Worm (Caenorhabditis elegans) whole organism, L4 larva: Measurements from ENCODE around the gene arrd-16.

Experiments
- F10B5.3 ChIP-seq: sonication (generic microtip); optimal IDR thresholded peaks from 2 replicates; lab custom pipeline; 2016; ENCODE audit warnings: mild to moderate bottlenecking, missing genetic modification characterization, missing compliant biosample characterization
- F26F4.8 ChIP-seq: fragments of 200-800 bp; sonication (Bioruptor generic); conservative IDR thresholded peaks from 2 replicates; pipeline ENCODE4 v1.3.6; 2022; ENCODE audit warnings: missing genetic modification characterization, missing compliant biosample characterization
- F37D6.2 ChIP-seq: sonication (generic microtip); optimal IDR thresholded peaks from 2 replicates; lab custom pipeline; 2016; ENCODE audit warnings: mild to moderate bottlenecking, missing genetic modification characterization, missing compliant biosample characterization
- F44E2.7 ChIP-seq: fragments of 200-800 bp; sonication (Bioruptor generic); IDR thresholded peaks from 2 replicates; pipeline ENCODE4 v2.1.2; 2022; ENCODE audit warnings: missing genetic modification characterization, missing compliant biosample characterization
- F49E8.2 ChIP-seq: sonication (generic microtip); optimal IDR thresholded peaks from 2 replicates; lab custom pipeline; 2016; ENCODE audit warnings: missing compliant biosample characterization, mild to moderate bottlenecking, missing genetic modification characterization, borderline replicate concordance
- Y105C5A.15 ChIP-seq: fragments of 200-800 bp; sonication (Bioruptor generic); IDR thresholded peaks from 2 replicates; pipeline ENCODE4 v1.3.6; 2022; ENCODE audit warnings: missing genetic modification characterization, missing compliant biosample characterization
- ZK337.2 ChIP-seq: fragments of 200-800 bp; sonication (Bioruptor generic); IDR thresholded peaks from 2 replicates; pipeline ENCODE4 v1.3.6; 2022; ENCODE audit warnings: missing genetic modification reagents, missing genetic modification characterization, missing compliant biosample characterization
- aha-1 ChIP-seq: fragments of 150-350 bp; peaks from one replicate; lab custom pipeline; 2014; ENCODE audit warnings: missing biosample characterization, missing genetic modification characterization
- aly-2 ChIP-seq: sonication (generic microtip); optimal IDR thresholded peaks from 2 replicates; lab custom pipeline; 2018; ENCODE audit warnings: missing biosample characterization, missing genetic modification characterization
- ama-1 ChIP-seq: fragments of 150-350 bp; optimal IDR thresholded peaks from 2 replicates; lab custom pipeline; 2014; ENCODE audit warnings: inconsistent platforms, mixed read lengths
- ceh-28 ChIP-seq: fragments of 150-350 bp; optimal IDR thresholded peaks from 2 replicates; lab custom pipeline; 2014; ENCODE audit warnings: missing biosample characterization, missing genetic modification reagents, missing genetic modification characterization
- ceh-32 ChIP-seq: sonication (generic microtip); optimal IDR thresholded peaks from 2 replicates; lab custom pipeline; 2016; ENCODE audit warnings: mild to moderate bottlenecking, missing genetic modification characterization, missing compliant biosample characterization; ENCODE audit not compliant: poor library complexity
- ceh-62 ChIP-seq: sonication (generic microtip); optimal IDR thresholded peaks from 2 replicates; lab custom pipeline; 2017; ENCODE audit warnings: missing biosample characterization, missing genetic modification characterization
- ces-1 ChIP-seq: fragments of 150-350 bp; sonication (generic microtip); optimal IDR thresholded peaks from 4 replicates; lab custom pipeline; 2014; ENCODE audit warnings: missing biosample characterization, missing genetic modification reagents, missing genetic modification characterization
- cey-2 ChIP-seq: sonication (generic microtip); optimal IDR thresholded peaks from 3 replicates; lab custom pipeline; 2017; ENCODE audit warnings: missing genetic modification characterization, mild to moderate bottlenecking, missing compliant biosample characterization, antibody characterized with exemption, borderline replicate concordance; ENCODE audit not compliant: insufficient read depth
- daf-16 ChIP-seq, 3 experiments: sonication (generic microtip); optimal IDR thresholded peaks; 2 replicates each; lab custom pipeline; 2016 to 2017; ENCODE audit warnings: missing genetic modification characterization in 3 of 3, missing genetic modification reagents in 3 of 3, mild to moderate bottlenecking in 2 of 3, missing compliant biosample characterization in 2 of 3, missing biosample characterization in 1 of 3, moderate library complexity in 1 of 3
- daf-19 ChIP-seq: fragments of 200-800 bp; sonication (Bioruptor generic); conservative IDR thresholded peaks from 2 replicates; pipeline ENCODE4 v1.3.6; 2022; ENCODE audit warnings: missing genetic modification characterization, missing compliant biosample characterization
- daf-8 ChIP-seq: fragments of 200-800 bp; sonication (Bioruptor generic); IDR thresholded peaks from 2 replicates; pipeline ENCODE4 v1.3.6; 2022; ENCODE audit warnings: missing genetic modification characterization, missing compliant biosample characterization
- dpl-1 ChIP-seq: fragments of 150-350 bp; optimal IDR thresholded peaks from 2 replicates; lab custom pipeline; 2014; ENCODE audit warnings: missing biosample characterization, missing genetic modification reagents, missing genetic modification characterization
- duxl-1 ChIP-seq: sonication (generic microtip); optimal IDR thresholded peaks from 2 replicates; lab custom pipeline; 2016; ENCODE audit warnings: mild to moderate bottlenecking, missing genetic modification characterization, moderate library complexity, missing compliant biosample characterization; ENCODE audit not compliant: poor library complexity
- hlh-11 ChIP-seq: fragments of 200-800 bp; sonication (Bioruptor generic); optimal IDR thresholded peaks from 2 replicates; lab custom pipeline; 2018; ENCODE audit warnings: mild to moderate bottlenecking, missing genetic modification characterization, missing compliant biosample characterization
- lin-13 ChIP-seq: fragments of 150-350 bp; optimal IDR thresholded peaks from 2 replicates; lab custom pipeline; 2014; ENCODE audit warnings: missing biosample characterization, missing genetic modification reagents, missing genetic modification characterization
- lir-3 ChIP-seq: sonication (generic microtip); optimal IDR thresholded peaks from 2 replicates; lab custom pipeline; 2016; ENCODE audit warnings: mild to moderate bottlenecking, missing genetic modification characterization, missing compliant biosample characterization
- lsy-2 ChIP-seq, 2 experiments: fragments of 150-350 bp in 1 of 2; sonication (generic microtip) in 1 of 2; optimal IDR thresholded peaks; 2 replicates each; lab custom pipeline; 2014 to 2017; ENCODE audit warnings: missing biosample characterization in 2 of 2, missing genetic modification characterization in 2 of 2
- mdl-1 ChIP-seq, 2 experiments: fragments of 150-350 bp in 1 of 2; sonication (generic microtip) in 1 of 2; optimal IDR thresholded peaks; 2 replicates each; lab custom pipeline; 2014 to 2017; ENCODE audit warnings: missing biosample characterization in 2 of 2, missing genetic modification characterization in 2 of 2
- mxl-2 ChIP-seq: fragments of 200-800 bp; sonication (Bioruptor generic); conservative IDR thresholded peaks from 2 replicates; pipeline ENCODE4 v1.3.6; 2022; ENCODE audit warnings: missing genetic modification reagents, missing genetic modification characterization, missing compliant biosample characterization
- nhr-111 ChIP-seq: fragments of 200-800 bp; sonication (Bioruptor generic); optimal IDR thresholded peaks from 2 replicates; lab custom pipeline; 2018; ENCODE audit warnings: mild to moderate bottlenecking, missing genetic modification characterization, missing compliant biosample characterization
- nhr-237 ChIP-seq: sonication (generic microtip); optimal IDR thresholded peaks from 2 replicates; lab custom pipeline; 2017; ENCODE audit warnings: missing biosample characterization, missing genetic modification characterization
- nhr-25 ChIP-seq: sonication (generic microtip); optimal IDR thresholded peaks from 2 replicates; lab custom pipeline; 2017; ENCODE audit warnings: missing genetic modification characterization, mild to moderate bottlenecking, missing compliant biosample characterization, antibody characterized with exemption, moderate library complexity, borderline replicate concordance; ENCODE audit not compliant: insufficient read depth
- nhr-42 ChIP-seq: fragments of 200-800 bp; sonication (Bioruptor generic); IDR thresholded peaks from 2 replicates; pipeline ENCODE4 v1.3.6; 2022; ENCODE audit warnings: missing genetic modification characterization, missing compliant biosample characterization
- nhr-6 ChIP-seq: fragments of 150-350 bp; optimal IDR thresholded peaks from 2 replicates; lab custom pipeline; 2014; ENCODE audit warnings: missing biosample characterization, missing genetic modification characterization
- nhr-77 ChIP-seq: fragments of 150-350 bp; optimal IDR thresholded peaks from 2 replicates; lab custom pipeline; 2014; ENCODE audit warnings: missing biosample characterization, missing genetic modification characterization
- saeg-2 ChIP-seq: fragments of 200-800 bp; sonication (Bioruptor generic); IDR thresholded peaks from 2 replicates; pipeline ENCODE4 v1.3.6; 2022; ENCODE audit warnings: missing genetic modification reagents, missing genetic modification characterization, missing compliant biosample characterization
- unc-130 ChIP-seq: sonication (generic microtip); optimal IDR thresholded peaks from 2 replicates; lab custom pipeline; 2016; ENCODE audit warnings: missing genetic modification reagents, missing genetic modification characterization, missing compliant biosample characterization
- zag-1 ChIP-seq: fragments of 150-350 bp; optimal IDR thresholded peaks from 2 replicates; lab custom pipeline; 2014; ENCODE audit warnings: missing biosample characterization, missing genetic modification characterization
- zfp-3 ChIP-seq: fragments of 200-800 bp; sonication (Bioruptor generic); conservative IDR thresholded peaks from 2 replicates; pipeline ENCODE4 v1.3.6; 2022; ENCODE audit warnings: missing genetic modification reagents, missing genetic modification characterization, missing compliant biosample characterization
- ztf-11 ChIP-seq: fragments of 150-350 bp; optimal IDR thresholded peaks from 2 replicates; lab custom pipeline; 2014; ENCODE audit warnings: missing biosample characterization, missing genetic modification characterization

The arrd-16 gene

ce11 chrIII:12456801-12457647, 27.5 kb upstream of the arrd-16 start, which contains the start of the genes scav-3 and Y49E10.21 (continued):
- peak; percentile 11 for TF ChIP-seq lin-13
- no peak for TF ChIP-seq ztf-11 (tag; lab: Kevin White, UChicago)
- TF ChIP-seq ceh-62 (tag; lab: Kevin White, UChicago), result no peak
- no peak for TF ChIP-seq zfp-3
- TF ChIP-seq nhr-25 (tag; lab: Kevin White, UChicago), result no peak
- TF ChIP-seq F49E8.2 (tag; lab: Kevin White, UChicago), result peak; percentile 58
- no peak for TF ChIP-seq zag-1 (tag; lab: Kevin White, UChicago)
- no peak for TF ChIP-seq lir-3 (tag; lab: Kevin White, UChicago)
- peak in 1 of 2 experiments; percentile 39 for TF ChIP-seq lsy-2 (tag; optimal IDR thresholded peaks at IDR 0.05; lab: Kevin White, UChicago)
- TF ChIP-seq nhr-6 (tag; lab: Kevin White, UChicago), result no peak
- TF ChIP-seq ZK337.2 (GFP tag; lab: Robert Waterston, UW), result no peak
- TF ChIP-seq mxl-2 (GFP tag; lab: Robert Waterston, UW), result no peak
- TF ChIP-seq nhr-77 (tag; lab: Kevin White, UChicago), result peak; percentile 11
- TF ChIP-seq ceh-28 (tag; lab: Kevin White, UChicago), result peak; percentile 62

- TF ChIP-seq hlh-11 (no peak), F10B5.3 (tag; lab: Kevin White, UChicago) (no peak), aha-1 (tag; lab: Kevin White, UChicago) (peak; percentile 92), nhr-77 (tag; lab: Kevin White, UChicago) (no peak), lir-3 (tag; lab: Kevin White, UChicago) (no peak), daf-19 (GFP tag; lab: Robert Waterston, UW) (no peak)
- TF ChIP-seq, all 104 proteins: peak for 1
Measured at ce11 chrIII:12458970-12459369, 25.6 kb upstream of the arrd-16 start.

- TF ChIP-seq aly-2 (tag; lab: Kevin White, UChicago), result no peak
- TF ChIP-seq unc-130, result no peak
- TF ChIP-seq Y105C5A.15 (GFP tag; lab: Robert Waterston, UW), result no peak
- no peak for TF ChIP-seq F44E2.7 (GFP tag; lab: Robert Waterston, UW)
- TF ChIP-seq saeg-2 (GFP tag; lab: Robert Waterston, UW), result no peak
- no peak for TF ChIP-seq duxl-1 (tag; lab: Kevin White, UChicago)
- TF ChIP-seq mdl-1 (tag; optimal IDR thresholded peaks at IDR 0.05; lab: Kevin White, UChicago), result no peak
- TF ChIP-seq, all 104 proteins: peak for 0
Measured at ce11 chrIII:12466310-12466709, 18.2 kb upstream of the arrd-16 start, which contains the start of gene pstk-1. Gene pstk-1 (plus strand): TSS chrIII:12466610.

ce11 chrIII:12468869-12469268, 15.7 kb upstream of the arrd-16 start, which contains the start of gene Y49E10.29:
Gene Y49E10.29 (plus strand): TSS chrIII:12469169.
- TF ChIP-seq ces-1 (no peak), nhr-111 (GFP tag; lab: Kevin White, UChicago) (no peak), daf-16 (GFP tag; optimal IDR thresholded peaks at IDR 0.05; lab: Kevin White, UChicago) (no peak), daf-16 (tag; optimal IDR thresholded peaks at IDR 0.05; lab: Kevin White, UChicago) (no peak), zfp-3 (no peak), cey-2 (tag; lab: Kevin White, UChicago) (no peak), nhr-237 (tag; lab: Kevin White, UChicago) (no peak), F37D6.2 (tag; lab: Kevin White, UChicago) (no peak), daf-8 (GFP tag; lab: Robert Waterston, UW) (no peak), ceh-32 (no peak), F26F4.8 (GFP tag; lab: Robert Waterston, UW) (no peak), ceh-28 (tag; lab: Kevin White, UChicago) (no peak), nhr-42 (no peak), dpl-1 (no peak), hlh-11 (no peak), ama-1 (no peak)
